Fruit fly (Drosophila melanogaster): Measurements from ENCODE around the gene PIG-Wa.

PIG-Wa gene

DNA sequence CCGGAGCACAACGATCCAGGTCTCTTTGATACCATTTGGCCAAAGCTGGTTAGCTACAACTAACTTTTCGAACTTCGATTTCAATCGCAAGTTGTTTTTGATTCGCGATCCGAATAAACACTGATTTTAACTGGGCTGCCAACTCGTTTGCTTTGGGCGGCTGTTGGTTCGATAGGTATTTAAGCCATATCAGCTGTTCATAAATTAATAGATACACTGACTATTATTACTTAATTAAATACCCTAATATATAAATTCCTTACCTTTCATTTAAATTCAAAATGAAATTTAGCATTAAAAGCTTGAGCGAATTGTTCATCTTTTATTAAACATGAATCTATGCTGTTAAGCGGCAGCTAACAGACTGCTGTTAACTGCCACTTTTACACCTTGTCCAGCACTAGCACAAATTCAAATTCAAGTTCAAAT lies 25.8 kb upstream of the PIG-Wa start, which contains the start of gene CG9967 (continued):
- peak; percentile 35 for TF ChIP-seq Mad (GFP tag; optimal IDR thresholded peaks at IDR 0.05)
- peak; percentile 73 for TF ChIP-seq Med (GFP tag)
- TF ChIP-seq CG14667 (GFP tag; IDR thresholded peaks at IDR 0.05), result no peak
- TF ChIP-seq Hand (GFP tag; optimal IDR thresholded peaks at IDR 0.05), result no peak
- TF ChIP-seq CkIIα-i1 (GFP tag; IDR thresholded peaks at IDR 0.05), result no peak
- TF ChIP-seq CG15479 (GFP tag; optimal IDR thresholded peaks at IDR 0.05), result no peak
- peak; percentile 31 for TF ChIP-seq CG2712 (tag; optimal IDR thresholded peaks at IDR 0.05)
- TF ChIP-seq CG6765 (GFP tag; optimal IDR thresholded peaks at IDR 0.05), result no peak
- peak; percentile 48; the same call in 1 of the 3 replicates for TF ChIP-seq CG34224 (GFP tag; IDR thresholded peaks at IDR 0.05; ENCODE audit: partially characterized antibody)
- peak; percentile 50 for TF ChIP-seq CG2116 (GFP tag; optimal IDR thresholded peaks at IDR 0.05)
- no peak for TF ChIP-seq maf-S (GFP tag; optimal IDR thresholded peaks at IDR 0.05)
- no peak for TF ChIP-seq sqz (GFP tag; optimal IDR thresholded peaks at IDR 0.05)
- no peak for TF ChIP-seq hth (optimal IDR thresholded peaks at IDR 0.05)
- TF ChIP-seq CG12155 (GFP tag; optimal IDR thresholded peaks at IDR 0.05), result peak; percentile 13
- 0 out of 2 replicates have a peak, but pooled peaks have one; percentile 21 for TF ChIP-seq bbx (GFP tag; IDR thresholded peaks at IDR 0.05; ENCODE audit: partially characterized antibody)
- TF ChIP-seq hb (GFP tag; IDR thresholded peaks at IDR 0.05; ENCODE audit: partially characterized antibody), result no peak
- peak; percentile 23 for TF ChIP-seq sug (tag; optimal IDR thresholded peaks at IDR 0.05)
- no peak for TF ChIP-seq CG12104 (GFP tag; optimal IDR thresholded peaks at IDR 0.05)
- peak; percentile 87 for TF ChIP-seq E2f2 (GFP tag; IDR thresholded peaks at IDR 0.05)
- TF ChIP-seq CG1603 (tag; optimal IDR thresholded peaks at IDR 0.05), result peak; percentile 6
- peak; percentile 51; the same call in 1 of the 2 replicates for TF ChIP-seq unc-4 (GFP tag; IDR thresholded peaks at IDR 0.05; ENCODE audit: partially characterized antibody)
- TF ChIP-seq CG4854 (GFP tag; optimal IDR thresholded peaks at IDR 0.05), result no peak
- TF ChIP-seq CG6254 (GFP tag; optimal IDR thresholded peaks at IDR 0.05), result no peak
- TF ChIP-seq CG9215 (GFP tag; IDR thresholded peaks at IDR 0.05), result no peak
- TF ChIP-seq Sry-β (GFP tag; optimal IDR thresholded peaks at IDR 0.05), result no peak
- peak; percentile 86 for TF ChIP-seq Dp (GFP tag; optimal IDR thresholded peaks at IDR 0.05)
- peak; percentile 39 for TF ChIP-seq lilli (GFP tag; optimal IDR thresholded peaks at IDR 0.05)
- no peak for TF ChIP-seq wor (GFP tag; IDR thresholded peaks at IDR 0.05)
- TF ChIP-seq CG17912 (GFP tag; optimal IDR thresholded peaks at IDR 0.05), result no peak
- no peak for TF ChIP-seq disco-r (GFP tag; optimal IDR thresholded peaks at IDR 0.05)
- TF ChIP-seq eyg (GFP tag; optimal IDR thresholded peaks at IDR 0.05), result no peak
- peak; percentile 8 for TF ChIP-seq CG7556 (GFP tag; optimal IDR thresholded peaks at IDR 0.05)
- no peak for TF ChIP-seq sisA (GFP tag; IDR thresholded peaks at IDR 0.05)
- TF ChIP-seq MBD-R2 (GFP tag; IDR thresholded peaks at IDR 0.05), result peak; percentile 69
- TF ChIP-seq Trl (optimal IDR thresholded peaks at IDR 0.05), result no peak
- no peak for TF ChIP-seq Trl (GFP tag; optimal IDR thresholded peaks at IDR 0.05)
- no peak for TF ChIP-seq crol (GFP tag; IDR thresholded peaks at IDR 0.05)
- no peak for TF ChIP-seq onecut (GFP tag; IDR thresholded peaks at IDR 0.05)
- no peak for TF ChIP-seq oc (tag; optimal IDR thresholded peaks at IDR 0.05)
- TF ChIP-seq Ets65A (GFP tag), result no peak
- peak; percentile 9 for TF ChIP-seq zen (tag; optimal IDR thresholded peaks at IDR 0.05)
- peak; percentile 20 for TF ChIP-seq Deaf1 (tag; optimal IDR thresholded peaks at IDR 0.05)
- TF ChIP-seq lab (GFP tag; optimal IDR thresholded peaks at IDR 0.05), result no peak
- TF ChIP-seq sima (GFP tag; optimal IDR thresholded peaks at IDR 0.05), result no peak
- TF ChIP-seq Hr39 (optimal IDR thresholded peaks at IDR 0.05), result no peak
- peak; percentile 31 for TF ChIP-seq grn (GFP tag; optimal IDR thresholded peaks at IDR 0.05)
- peak; percentile 44 for TF ChIP-seq CG12659 (GFP tag; optimal IDR thresholded peaks at IDR 0.05)
- peak; percentile 59 for TF ChIP-seq row (GFP tag; IDR thresholded peaks at IDR 0.05)
- no peak for TF ChIP-seq CG11560 (tag; IDR thresholded peaks at IDR 0.05)
- TF ChIP-seq sim (GFP tag; IDR thresholded peaks at IDR 0.05), result no peak
- TF ChIP-seq bcd (GFP tag; optimal IDR thresholded peaks at IDR 0.05), result no peak
- no peak for TF ChIP-seq CG11456 (GFP tag; IDR thresholded peaks at IDR 0.05)
- TF ChIP-seq Fer1 (GFP tag; optimal IDR thresholded peaks at IDR 0.05), result peak; percentile 31
